Fruit fly (Drosophila melanogaster): ENCODE data around the gene CG18787.

Gene CG18787

DNA sequence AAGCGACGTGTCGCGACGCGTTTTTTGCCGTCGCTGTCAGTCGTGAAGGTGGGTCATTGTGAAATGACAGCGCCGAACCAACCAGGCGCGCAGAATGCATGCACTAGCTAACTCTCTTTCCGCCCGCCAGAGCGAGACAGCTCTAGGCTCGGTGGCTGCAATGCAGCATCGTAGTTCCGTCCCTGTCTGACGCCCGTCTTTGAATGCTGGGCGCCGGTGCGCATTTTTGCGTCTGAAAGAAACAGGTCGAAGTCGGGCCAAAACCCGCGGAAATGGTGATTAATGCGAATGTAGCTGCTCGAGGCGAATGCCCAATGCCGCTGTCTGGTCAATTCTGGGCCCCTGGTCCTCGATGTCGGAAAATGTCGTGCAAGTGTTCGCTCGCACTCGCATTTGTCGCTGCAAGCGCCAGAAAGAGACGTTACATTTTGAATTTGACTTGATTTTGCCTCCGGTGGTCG is 8.2 kb upstream of the CG18787 start (continued):
- TF ChIP-seq CG16863 (GFP tag; optimal IDR thresholded peaks at IDR 0.05) (no peak), Gug (GFP tag; IDR thresholded peaks at IDR 0.05) (0 out of 4 replicates have a peak, but pooled peaks have one; percentile 15), CG12391 (tag; optimal IDR thresholded peaks at IDR 0.05) (peak; percentile 24), gce (GFP tag; IDR thresholded peaks at IDR 0.05) (no peak), CG9876 (GFP tag; optimal IDR thresholded peaks at IDR 0.05) (no peak), Meics (GFP tag; optimal IDR thresholded peaks at IDR 0.05) (no peak), CG10565 (GFP tag; optimal IDR thresholded peaks at IDR 0.05) (no peak), ara (GFP tag; IDR thresholded peaks at IDR 0.05) (no peak), dmrt99B (tag; optimal IDR thresholded peaks at IDR 0.05) (peak; percentile 72), CG18262 (tag; optimal IDR thresholded peaks at IDR 0.05) (peak; percentile 90), vfl (GFP tag; optimal IDR thresholded peaks at IDR 0.05) (peak; percentile 23), abd-A (tag; optimal IDR thresholded peaks at IDR 0.05) (peak; percentile 100), CG6689 (GFP tag; IDR thresholded peaks at IDR 0.05) (no peak), sim (GFP tag; IDR thresholded peaks at IDR 0.05) (no peak), trh (GFP tag; optimal IDR thresholded peaks at IDR 0.05) (no peak), CG6272 (GFP tag; IDR thresholded peaks at IDR 0.05) (peak; percentile 57; the same call in 1 of the 2 replicates), gt (GFP tag; IDR thresholded peaks at IDR 0.05) (no peak), BEAF-32 (GFP tag; optimal IDR thresholded peaks at IDR 0.05) (peak; percentile 11), NK7.1 (GFP tag; optimal IDR thresholded peaks at IDR 0.05) (no peak), CG10321 (GFP tag; IDR thresholded peaks at IDR 0.05) (no peak), Tbp (GFP tag; optimal IDR thresholded peaks at IDR 0.05) (no peak), Dip3 (GFP tag; optimal IDR thresholded peaks at IDR 0.05) (no peak), zen2 (GFP tag; IDR thresholded peaks at IDR 0.05; ENCODE audit: partially characterized antibody) (no peak), Dp (GFP tag; optimal IDR thresholded peaks at IDR 0.05) (peak; percentile 76), CG3065 (GFP tag; optimal IDR thresholded peaks at IDR 0.05) (peak; percentile 41), knrl (GFP tag; IDR thresholded peaks at IDR 0.05; ENCODE audit: partially characterized antibody) (no peak), ttk (GFP tag; IDR thresholded peaks at IDR 0.05) (no peak), CG31365 (tag; optimal IDR thresholded peaks at IDR 0.05) (peak; percentile 67), gcm2 (GFP tag; optimal IDR thresholded peaks at IDR 0.05) (peak; percentile 43), CG13894 (tag; optimal IDR thresholded peaks at IDR 0.05) (peak; percentile 96), sob (GFP tag; IDR thresholded peaks at IDR 0.05) (no peak), pzg (GFP tag; optimal IDR thresholded peaks at IDR 0.05) (peak; percentile 37), Antp (GFP tag; optimal IDR thresholded peaks at IDR 0.05) (peak; percentile 5), Med (GFP tag) (peak; percentile 96), mirr (GFP tag; optimal IDR thresholded peaks at IDR 0.05) (peak; percentile 80), insv (GFP tag; optimal IDR thresholded peaks at IDR 0.05) (peak in 1 of 2 experiments; percentile 76), Rfx (GFP tag; IDR thresholded peaks at IDR 0.05) (no peak), CG8924 (tag; optimal IDR thresholded peaks at IDR 0.05) (peak; percentile 32), Hmr (GFP tag; optimal IDR thresholded peaks at IDR 0.05) (peak; percentile 94), sima (GFP tag; optimal IDR thresholded peaks at IDR 0.05) (no peak), CG17186 (GFP tag; optimal IDR thresholded peaks at IDR 0.05) (peak; percentile 87), bigmax (GFP tag; optimal IDR thresholded peaks at IDR 0.05) (no peak), al (GFP tag; IDR thresholded peaks at IDR 0.05) (no peak), CG11560 (tag; IDR thresholded peaks at IDR 0.05) (no peak), Mes4 (GFP tag; optimal IDR thresholded peaks at IDR 0.05) (peak; percentile 44), CG4404 (GFP tag; IDR thresholded peaks at IDR 0.05) (no peak), Hr39 (optimal IDR thresholded peaks at IDR 0.05) (no peak), lola (GFP tag; optimal IDR thresholded peaks at IDR 0.05) (no peak), chm (GFP tag; IDR thresholded peaks at IDR 0.05) (no peak), H15 (GFP tag; IDR thresholded peaks at IDR 0.05) (no peak), nerfin-2 (GFP tag; IDR thresholded peaks at IDR 0.05; ENCODE audit: partially characterized antibody) (no peak), btn (GFP tag; optimal IDR thresholded peaks at IDR 0.05) (peak; percentile 62)

Measured in whole organism, embryonic.